Fruit fly (Drosophila melanogaster): Measurements from ENCODE around the gene Rev1.

Rev1 gene

DNA sequence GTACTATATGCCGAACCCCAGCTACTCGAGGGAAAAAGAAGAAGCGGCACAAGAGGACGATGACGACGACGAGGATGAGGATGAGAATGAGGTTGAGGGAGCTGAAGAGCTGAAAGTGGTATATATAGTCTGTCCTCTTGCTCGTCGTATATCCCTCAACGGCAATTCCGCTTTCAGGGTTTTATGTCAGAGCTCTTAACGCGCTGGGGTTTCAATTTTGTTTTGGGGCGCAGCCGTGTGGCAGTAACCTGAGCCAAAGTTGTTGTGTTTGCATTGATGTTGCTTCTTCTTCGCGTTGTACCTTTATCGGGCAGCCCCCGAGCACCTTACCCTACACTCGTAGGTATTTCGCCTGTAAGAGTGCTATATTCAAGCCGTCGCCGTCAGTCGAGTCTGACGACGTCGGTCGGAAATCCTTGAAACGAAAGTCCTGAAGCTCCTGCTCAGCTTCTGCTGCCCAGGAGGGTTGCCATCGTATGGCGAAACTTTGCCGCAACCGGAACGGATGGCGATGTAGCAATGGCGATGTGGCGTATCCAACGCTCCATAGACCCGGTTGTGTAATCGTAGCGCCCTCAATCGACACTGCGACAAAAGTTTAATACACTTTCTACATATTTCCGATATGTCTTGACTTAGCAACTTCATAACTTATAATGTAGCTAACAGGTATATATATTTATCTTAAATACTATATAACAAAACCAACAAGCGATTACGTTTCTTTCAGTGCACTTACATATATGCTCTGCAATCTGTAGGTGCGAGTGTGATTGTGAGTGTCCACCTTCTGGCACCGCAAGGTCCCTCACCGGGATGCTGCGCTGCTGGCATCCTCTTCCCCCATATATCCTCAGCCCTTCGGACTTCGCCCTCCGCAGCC is 50.7 kb downstream of the Rev1 start (continued):
- TF ChIP-seq gcm (GFP tag; optimal IDR thresholded peaks at IDR 0.05) (no peak), CG2120 (GFP tag; optimal IDR thresholded peaks at IDR 0.05) (peak; percentile 28), CG10979 (tag; optimal IDR thresholded peaks at IDR 0.05) (peak; percentile 23), CG6175 (GFP tag; IDR thresholded peaks at IDR 0.05) (no peak), row (GFP tag; IDR thresholded peaks at IDR 0.05) (peak; percentile 51; the same call in 2 of the 3 replicates), Xbp1 (GFP tag; optimal IDR thresholded peaks at IDR 0.05) (peak; percentile 30), Sry-δ (GFP tag; optimal IDR thresholded peaks at IDR 0.05) (no peak), disco-r (GFP tag; optimal IDR thresholded peaks at IDR 0.05) (no peak), nmo (GFP tag; optimal IDR thresholded peaks at IDR 0.05) (peak; percentile 6), org-1 (GFP tag; optimal IDR thresholded peaks at IDR 0.05) (no peak), CG32767 (GFP tag; IDR thresholded peaks at IDR 0.05) (0 out of 2 replicates have a peak, but pooled peaks have one; percentile 46), pan (optimal IDR thresholded peaks at IDR 0.05) (no peak), pan (GFP tag; optimal IDR thresholded peaks at IDR 0.05 in 1 of 2, IDR thresholded peaks at IDR 0.05 in 1 of 2) (peak in 1 of 2 experiments; percentile 62), Hand (GFP tag; optimal IDR thresholded peaks at IDR 0.05) (no peak), vvl (GFP tag; IDR thresholded peaks at IDR 0.05) (peak; percentile 64; the same call in 1 of the 2 replicates), grau (tag; optimal IDR thresholded peaks at IDR 0.05) (peak; percentile 10), Gug (GFP tag; IDR thresholded peaks at IDR 0.05) (no peak), bcd (GFP tag; optimal IDR thresholded peaks at IDR 0.05) (peak; percentile 36), CG11504 (tag; optimal IDR thresholded peaks at IDR 0.05) (peak; percentile 44), Fer3 (tag; optimal IDR thresholded peaks at IDR 0.05) (peak; percentile 12), B-H1 (GFP tag; IDR thresholded peaks at IDR 0.05) (peak; percentile 38; the same call in 1 of the 3 replicates), CG34422 (GFP tag; IDR thresholded peaks at IDR 0.05) (0 out of 3 replicates have a peak, but pooled peaks have one; percentile 33), CG4707 (GFP tag; optimal IDR thresholded peaks at IDR 0.05) (no peak), esg (GFP tag; conservative IDR thresholded peaks at IDR 0.05) (0 out of 2 replicates have a peak, but pooled peaks have one; percentile 43), Ets65A (GFP tag) (peak; percentile 74), az2 (GFP tag; optimal IDR thresholded peaks at IDR 0.05) (peak; percentile 31), CG15011 (GFP tag; optimal IDR thresholded peaks at IDR 0.05) (no peak)
